Worm (Caenorhabditis elegans) whole organism, midembryonic: ENCODE results near the gene gtf-2E1.

Experiments
- T22C8.4 ChIP-seq: fragments of 200-800 bp; sonication (Bioruptor generic); IDR thresholded peaks from 2 replicates; pipeline ENCODE4 v1.3.6; 2022; ENCODE audit warnings: missing genetic modification characterization, missing compliant biosample characterization
- cog-1 ChIP-seq: sonication (generic microtip); optimal IDR thresholded peaks from 2 replicates; lab custom pipeline; 2016; ENCODE audit warnings: missing genetic modification characterization, missing compliant biosample characterization
- flt-1 ChIP-seq: fragments of 200-800 bp; sonication (Bioruptor generic); IDR thresholded peaks from 2 replicates; pipeline ENCODE4 v1.3.6; 2022; ENCODE audit warnings: missing genetic modification characterization, missing compliant biosample characterization
- klf-2 ChIP-seq: fragments of 200-800 bp; sonication (Bioruptor generic); conservative IDR thresholded peaks from 2 replicates; pipeline ENCODE4 v1.3.6; 2022; ENCODE audit warnings: missing genetic modification reagents, missing genetic modification characterization, missing compliant biosample characterization
- med-1 ChIP-seq: sonication (generic microtip); optimal IDR thresholded peaks from 2 replicates; lab custom pipeline; 2017; ENCODE audit warnings: missing genetic modification characterization, mild to moderate bottlenecking, missing compliant biosample characterization, antibody characterized with exemption, missing genetic modification reagents; ENCODE audit not compliant: insufficient read depth
- ref-1 ChIP-seq: fragments of 200-800 bp; sonication (Bioruptor generic); conservative IDR thresholded peaks from 2 replicates; pipeline ENCODE4 v1.3.6; 2022; ENCODE audit warnings: missing genetic modification reagents, missing genetic modification characterization, missing compliant biosample characterization
- tab-1 ChIP-seq: fragments of 200-800 bp; sonication (Bioruptor generic); IDR thresholded peaks from 2 replicates; pipeline ENCODE4 v1.3.6; 2022; ENCODE audit warnings: missing genetic modification characterization, missing compliant biosample characterization
- ztf-23 ChIP-seq: fragments of 200-800 bp; sonication (Bioruptor generic); IDR thresholded peaks from 2 replicates; pipeline ENCODE4 v1.3.6; 2022; ENCODE audit warnings: missing genetic modification reagents, missing genetic modification characterization, missing compliant biosample characterization

- TF ChIP-seq cog-1 = no peak
- TF ChIP-seq T22C8.4 = no peak
- no peak for TF ChIP-seq ztf-23 (GFP tag; lab: Robert Waterston, UW)
- TF ChIP-seq flt-1 (GFP tag; lab: Robert Waterston, UW) = no peak
- TF ChIP-seq ref-1 = no peak
- no peak for TF ChIP-seq med-1 (GFP tag; lab: Kevin White, UChicago)
- no peak for TF ChIP-seq tab-1
- TF ChIP-seq klf-2 (GFP tag; lab: Robert Waterston, UW) = no peak
Measured at ce11 chrIV:17247184-17247583, 7.9 kb upstream of the gtf-2E1 start.
